Worm (Caenorhabditis elegans) whole organism, L1 larva: ENCODE measurements around the gene sysm-1.

ENCODE experiments used
- efl-1 ChIP-seq, 4 experiments: fragments of 150-350 bp; optimal IDR thresholded peaks in 3 of 4; peaks in 1 of 4; 1 replicate in 1 of 4; 2 replicates in 3 of 4; lab custom pipeline; 2014; ENCODE audit warnings: missing biosample characterization in 2 of 4, missing genetic modification characterization in 2 of 4, missing genetic modification reagents in 2 of 4
- grh-1 ChIP-seq: fragments of 200-800 bp; sonication (Bioruptor generic); IDR thresholded peaks from 2 replicates; pipeline ENCODE4 v1.3.6; 2022; ENCODE audit warnings: missing genetic modification reagents, missing genetic modification characterization, missing compliant biosample characterization
- nhr-11 ChIP-seq: fragments of 150-350 bp; optimal IDR thresholded peaks from 2 replicates; lab custom pipeline; 2014; ENCODE audit warnings: missing biosample characterization, missing genetic modification characterization
- nhr-28 ChIP-seq: fragments of 150-350 bp; optimal IDR thresholded peaks from 2 replicates; lab custom pipeline; 2014; ENCODE audit warnings: missing biosample characterization, missing genetic modification characterization

- no peak for TF ChIP-seq nhr-28 (tag; lab: Kevin White, UChicago)
- TF ChIP-seq grh-1: no peak
- no peak for TF ChIP-seq nhr-11
- TF ChIP-seq efl-1 (optimal IDR thresholded peaks at IDR 0.05; lab: Kevin White, UChicago): no peak
- TF ChIP-seq efl-1 (GFP tag; optimal IDR thresholded peaks at IDR 0.05 in 1 of 2; lab: Kevin White, UChicago): peak in 1 of 2 experiments; percentile 28
Measured at ce11 chrII:9064437-9064836, 18.6 kb downstream of the sysm-1 start.
